Fruit fly (Drosophila melanogaster) whole organism, embryonic: ENCODE data around the gene CG46462.

ENCODE experiments used
- CG8478 ChIP-seq: fragments of >200 bp; optimal IDR thresholded peaks from 2 replicates; lab custom pipeline; 2018
- Hey ChIP-seq: fragments of 200-800 bp; sonication (Bioruptor generic); optimal IDR thresholded peaks from 3 replicates; lab custom pipeline; 2018; ENCODE audit warnings: missing biosample characterization, mild to moderate bottlenecking, missing genetic modification characterization
- Hr78 ChIP-seq, 2 experiments: fragments of 200-800 bp in 1 of 2; fragments of >200 bp in 1 of 2; sonication (Bioruptor generic) in 1 of 2; optimal IDR thresholded peaks; 2 replicates each; lab custom pipeline; 2017 to 2019; ENCODE audit warnings: missing biosample characterization in 2 of 2, missing genetic modification characterization in 2 of 2, mild to moderate bottlenecking in 1 of 2, moderate library complexity in 1 of 2
- ash1 ChIP-seq: fragments of 200-800 bp; sonication (Bioruptor generic); optimal IDR thresholded peaks from 2 replicates; lab custom pipeline; 2018; ENCODE audit warnings: missing biosample characterization, mild to moderate bottlenecking, missing genetic modification characterization
- cas ChIP-seq: fragments of 200-800 bp; sonication (Bioruptor generic); IDR thresholded peaks from 2 replicates; pipeline ENCODE4 v1.3.6; 2022; ENCODE audit warnings: missing biosample characterization, missing genetic modification characterization
- pros ChIP-seq: fragments of 200-800 bp; sonication (Bioruptor generic); optimal IDR thresholded peaks from 3 replicates; lab custom pipeline; 2019; ENCODE audit warnings: missing biosample characterization, mild to moderate bottlenecking, missing genetic modification characterization, moderate library complexity
- seq ChIP-seq: fragments of 200-800 bp; sonication (Bioruptor generic); IDR thresholded peaks from 2 replicates; pipeline ENCODE4 v1.3.6; 2022; ENCODE audit warnings: missing biosample characterization, missing genetic modification characterization
- sr ChIP-seq: fragments of 200-800 bp; sonication (Bioruptor generic); IDR thresholded peaks from 3 replicates; pipeline ENCODE4 v1.3.6; 2022; ENCODE audit warnings: missing biosample characterization, missing genetic modification characterization
- tgo ChIP-seq: fragments of 200-800 bp; sonication (Bioruptor generic); IDR thresholded peaks from 3 replicates; pipeline ENCODE4 v1.3.6; 2022; ENCODE audit warnings: missing biosample characterization, missing genetic modification characterization
- usp ChIP-seq: fragments of >200 bp; optimal IDR thresholded peaks from 2 replicates; lab custom pipeline; 2017; ENCODE audit warnings: missing biosample characterization, missing genetic modification characterization

dm6 chr3L:19978088-19978487, 46.6 kb downstream of the CG46462 start:
- no peak for TF ChIP-seq ash1 (GFP tag; lab: Kevin White, UChicago)
- TF ChIP-seq seq (GFP tag; lab: Robert Waterston, UW): no peak
- TF ChIP-seq usp (GFP tag; lab: Kevin White, UChicago): no peak
- no peak for TF ChIP-seq CG8478
- no peak for TF ChIP-seq Hey (tag; lab: Kevin White, UChicago)
- no peak for TF ChIP-seq sr (GFP tag; lab: Robert Waterston, UW)
- no peak for TF ChIP-seq pros
- TF ChIP-seq tgo (GFP tag; lab: Robert Waterston, UW): no peak
- TF ChIP-seq Hr78 (GFP tag; optimal IDR thresholded peaks at IDR 0.05; lab: Kevin White, UChicago): no peak
- TF ChIP-seq cas: no peak
